Worm (Caenorhabditis elegans): ENCODE results near the gene F23A7.1.
A peak's percentile ranks its signal among the peaks of the same experiment; 100 is the strongest.

Gene F23A7.1

ce11 chrX:16202229-16202628 lies 15.0 kb upstream of the F23A7.1 start (continued):
- TF ChIP-seq pqm-1 (tag; optimal IDR thresholded peaks at IDR 0.05) (no peak), lin-35 (GFP tag; optimal IDR thresholded peaks at IDR 0.05) (peak in 1 of 2 experiments; percentile 11), egl-13 (tag; optimal IDR thresholded peaks at IDR 0.05) (peak; percentile 62), ceh-63 (GFP tag; optimal IDR thresholded peaks at IDR 0.05) (no peak), nhr-12 (tag; optimal IDR thresholded peaks at IDR 0.05) (no peak), lir-3 (tag; optimal IDR thresholded peaks at IDR 0.05; ENCODE audit: poor library complexity) (no peak), ama-1 (optimal IDR thresholded peaks at IDR 0.05) (no peak), efl-3 (GFP tag; optimal IDR thresholded peaks at IDR 0.05) (no peak), hlh-4 (tag; optimal IDR thresholded peaks at IDR 0.05) (no peak), nhr-11 (tag; optimal IDR thresholded peaks at IDR 0.05) (no peak), nhr-28 (tag; optimal IDR thresholded peaks at IDR 0.05) (no peak), nhr-20 (tag; optimal IDR thresholded peaks at IDR 0.05) (peak; percentile 28), blmp-1 (tag; optimal IDR thresholded peaks at IDR 0.05) (peak; percentile 13), nhr-47 (tag; optimal IDR thresholded peaks at IDR 0.05) (peak; percentile 77), Y116A8C.19 (tag; optimal IDR thresholded peaks at IDR 0.05; ENCODE audit: borderline replicate concordance) (no peak), nhr-77 (tag; optimal IDR thresholded peaks at IDR 0.05) (no peak), ztf-11 (tag; optimal IDR thresholded peaks at IDR 0.05) (no peak), fkh-10 (GFP tag; optimal IDR thresholded peaks at IDR 0.05) (peak; percentile 90), mdl-1 (tag; optimal IDR thresholded peaks at IDR 0.05) (no peak), nhr-71 (tag; optimal IDR thresholded peaks at IDR 0.05) (peak; percentile 54), xbp-1 (tag; optimal IDR thresholded peaks at IDR 0.05) (no peak), ceh-90 (tag; optimal IDR thresholded peaks at IDR 0.05) (no peak), sox-4 (tag; optimal IDR thresholded peaks at IDR 0.05) (peak; percentile 27), ztf-4 (tag; optimal IDR thresholded peaks at IDR 0.05) (no peak), ceh-88 (GFP tag; IDR thresholded peaks at IDR 0.05) (no peak), sptf-1 (tag; optimal IDR thresholded peaks at IDR 0.05) (no peak), elt-3 (tag; optimal IDR thresholded peaks at IDR 0.05) (no peak), irx-1 (tag; optimal IDR thresholded peaks at IDR 0.05) (peak; percentile 47), snu-23 (GFP tag; optimal IDR thresholded peaks at IDR 0.05) (peak; percentile 53), F16B12.6 (tag; optimal IDR thresholded peaks at IDR 0.05) (no peak), grh-1 (GFP tag; IDR thresholded peaks at IDR 0.05) (no peak), fkh-8 (tag; optimal IDR thresholded peaks at IDR 0.05) (peak; percentile 65), swsn-7 (tag; optimal IDR thresholded peaks at IDR 0.05) (peak; percentile 35), unc-30 (tag; optimal IDR thresholded peaks at IDR 0.05) (no peak), C04F5.9 (tag; optimal IDR thresholded peaks at IDR 0.05) (no peak), nhr-90 (tag; optimal IDR thresholded peaks at IDR 0.05; ENCODE audit: poor library complexity) (no peak), skn-1 (tag; optimal IDR thresholded peaks at IDR 0.05) (peak; percentile 30), ets-5 (GFP tag; IDR thresholded peaks at IDR 0.05) (no peak), lsy-2 (tag; optimal IDR thresholded peaks at IDR 0.05) (peak in 1 of 2 experiments; percentile 34), zag-1 (tag; optimal IDR thresholded peaks at IDR 0.05) (no peak)

ce11 chrX:16204310-16204709 lies 12.9 kb upstream of the F23A7.1 start:
- TF ChIP-seq sptf-1 (tag; optimal IDR thresholded peaks at IDR 0.05): no peak
- TF ChIP-seq swsn-7 (tag; optimal IDR thresholded peaks at IDR 0.05): no peak
- TF ChIP-seq F16B12.6 (tag; optimal IDR thresholded peaks at IDR 0.05): no peak
- TF ChIP-seq egl-27 (tag; optimal IDR thresholded peaks at IDR 0.05): no peak
- TF ChIP-seq nhr-84 (tag; optimal IDR thresholded peaks at IDR 0.05): no peak
- TF ChIP-seq nhr-237 (tag; optimal IDR thresholded peaks at IDR 0.05): no peak

ce11 chrX:16205880-16206279 lies 11.3 kb upstream of the F23A7.1 start:
- TF ChIP-seq aly-2 (tag; optimal IDR thresholded peaks at IDR 0.05): peak; percentile 6
- TF ChIP-seq nhr-47 (tag; optimal IDR thresholded peaks at IDR 0.05): peak; percentile 94
- TF ChIP-seq hlh-4 (tag; optimal IDR thresholded peaks at IDR 0.05): no peak
- TF ChIP-seq blmp-1 (tag; optimal IDR thresholded peaks at IDR 0.05): peak; percentile 33
- peak; percentile 79 for TF ChIP-seq fkh-8 (tag; optimal IDR thresholded peaks at IDR 0.05)
- peak; percentile 62 for TF ChIP-seq sup-37 (GFP tag; optimal IDR thresholded peaks at IDR 0.05)
- peak; percentile 82 for TF ChIP-seq sox-4 (tag; optimal IDR thresholded peaks at IDR 0.05)
- TF ChIP-seq lin-15B (tag; optimal IDR thresholded peaks at IDR 0.05): no peak
- TF ChIP-seq ets-5 (GFP tag; IDR thresholded peaks at IDR 0.05): no peak
- peak in 1 of 2 experiments; percentile 71 for TF ChIP-seq lin-35 (GFP tag; optimal IDR thresholded peaks at IDR 0.05)
- no peak for TF ChIP-seq C34B4.2 (tag; optimal IDR thresholded peaks at IDR 0.05)
- peak; percentile 83 for TF ChIP-seq irx-1 (tag; optimal IDR thresholded peaks at IDR 0.05)
- TF ChIP-seq mdl-1 (tag; optimal IDR thresholded peaks at IDR 0.05): peak in 1 of 2 experiments; percentile 36
- TF ChIP-seq ceh-88 (GFP tag; IDR thresholded peaks at IDR 0.05): peak; percentile 55
- TF ChIP-seq pqm-1 (tag; optimal IDR thresholded peaks at IDR 0.05): no peak
- TF ChIP-seq ztf-11 (tag; optimal IDR thresholded peaks at IDR 0.05): peak in 1 of 2 experiments; percentile 25
- TF ChIP-seq unc-30 (tag; optimal IDR thresholded peaks at IDR 0.05): no peak
- TF ChIP-seq nhr-20 (tag; optimal IDR thresholded peaks at IDR 0.05): peak; percentile 73
- no peak for TF ChIP-seq zag-1 (tag; optimal IDR thresholded peaks at IDR 0.05)
- peak; percentile 37 for TF ChIP-seq rnt-1 (tag; optimal IDR thresholded peaks at IDR 0.05)
- TF ChIP-seq nhr-11 (tag; optimal IDR thresholded peaks at IDR 0.05): peak; percentile 56
- TF ChIP-seq lsy-2 (tag; optimal IDR thresholded peaks at IDR 0.05): peak; percentile 55 to 80
- TF ChIP-seq snu-23 (GFP tag; optimal IDR thresholded peaks at IDR 0.05): peak; percentile 90
- peak; percentile 37 for TF ChIP-seq efl-3 (GFP tag; optimal IDR thresholded peaks at IDR 0.05)
- TF ChIP-seq nhr-28 (tag; optimal IDR thresholded peaks at IDR 0.05): no peak
